Fruit fly (Drosophila melanogaster) whole organism, embryonic: ENCODE data around the gene Syx16.
A peak's percentile ranks its signal among the peaks of the same experiment; 100 is the strongest.

Experiments used
- Ada2b ChIP-seq: fragments of 200-800 bp; sonication (Bioruptor generic); IDR thresholded peaks from 2 replicates; pipeline ENCODE4 v1.3.6; 2022; ENCODE audit warnings: missing biosample characterization, missing genetic modification characterization
- Aef1 ChIP-seq: fragments of 200-800 bp; sonication (Bioruptor generic); IDR thresholded peaks from 3 replicates; pipeline ENCODE4 v1.3.6; 2022; ENCODE audit warnings: missing biosample characterization, missing genetic modification characterization
- Awh ChIP-seq: fragments of 200-800 bp; sonication (Bioruptor generic); IDR thresholded peaks from 2 replicates; pipeline ENCODE4, ENCODE4 v1.3.6; 2022; ENCODE audit warnings: missing biosample characterization, missing genetic modification characterization
- CG10321 ChIP-seq: fragments of 200-800 bp; sonication (Bioruptor generic); IDR thresholded peaks from 2 replicates; pipeline ENCODE4 v1.3.6; 2022; ENCODE audit warnings: missing biosample characterization, missing genetic modification characterization
- CG11398 ChIP-seq: fragments of 200-800 bp; sonication (Bioruptor generic); optimal IDR thresholded peaks from 2 replicates; lab custom pipeline; 2016; ENCODE audit warnings: missing biosample characterization, missing genetic modification characterization
- CG11695 ChIP-seq: fragments of 200-800 bp; sonication (Bioruptor generic); IDR thresholded peaks from 3 replicates; pipeline ENCODE4 v1.3.6; 2022; ENCODE audit warnings: missing biosample characterization, missing genetic modification characterization
- CG11723 ChIP-seq: fragments of 200-800 bp; sonication (Bioruptor generic); optimal IDR thresholded peaks from 2 replicates; lab custom pipeline; 2017; ENCODE audit warnings: missing biosample characterization, mild to moderate bottlenecking, missing genetic modification characterization
- CG12219 ChIP-seq: fragments of 200-800 bp; sonication (Bioruptor generic); optimal IDR thresholded peaks from 3 replicates; lab custom pipeline; 2018; ENCODE audit warnings: missing biosample characterization, mild to moderate bottlenecking, missing genetic modification characterization
- CG1233 ChIP-seq: fragments of 200-800 bp; sonication (Bioruptor generic); optimal IDR thresholded peaks from 4 replicates; lab custom pipeline; 2018; ENCODE audit warnings: missing biosample characterization, mild to moderate bottlenecking, missing genetic modification characterization
- CG13123 ChIP-seq: fragments of 200-800 bp; sonication (Bioruptor generic); optimal IDR thresholded peaks from 2 replicates; lab custom pipeline; 2016; ENCODE audit warnings: missing biosample characterization, missing genetic modification characterization
- CG13287 ChIP-seq: fragments of 200-800 bp; sonication (Bioruptor generic); IDR thresholded peaks from 2 replicates; pipeline ENCODE4 v1.3.6; 2022; ENCODE audit warnings: missing biosample characterization, missing genetic modification characterization; ENCODE audit not compliant: partially characterized antibody
- CG13296 ChIP-seq: fragments of 200-800 bp; sonication (Bioruptor generic); optimal IDR thresholded peaks from 3 replicates; lab custom pipeline; 2018; ENCODE audit warnings: missing biosample characterization, mild to moderate bottlenecking, missing genetic modification characterization
- CG13624 ChIP-seq: fragments of 200-800 bp; sonication (Bioruptor generic); optimal IDR thresholded peaks from 2 replicates; lab custom pipeline; 2016; ENCODE audit warnings: missing biosample characterization, missing genetic modification characterization
- CG15073 ChIP-seq: fragments of 200-800 bp; sonication (Bioruptor generic); optimal IDR thresholded peaks from 2 replicates; lab custom pipeline; 2016; ENCODE audit warnings: missing biosample characterization, missing genetic modification characterization
- CG1603 ChIP-seq: fragments of 200-800 bp; sonication (Bioruptor generic); optimal IDR thresholded peaks from 2 replicates; lab custom pipeline; 2019; ENCODE audit warnings: missing biosample characterization, mild to moderate bottlenecking, missing genetic modification characterization, moderate library complexity
- CG17186 ChIP-seq: fragments of 200-800 bp; sonication (Bioruptor generic); optimal IDR thresholded peaks from 3 replicates; lab custom pipeline; 2017; ENCODE audit warnings: missing biosample characterization, missing genetic modification reagents, missing genetic modification characterization
- CG30431 ChIP-seq: fragments of 200-800 bp; sonication (Bioruptor generic); optimal IDR thresholded peaks from 2 replicates; lab custom pipeline; 2017; ENCODE audit warnings: missing biosample characterization, missing genetic modification characterization
- CG32532 ChIP-seq: fragments of 200-800 bp; sonication (Bioruptor generic); IDR thresholded peaks from 2 replicates; pipeline ENCODE4 v1.3.6; 2022; ENCODE audit warnings: missing biosample characterization, missing genetic modification characterization
- CG33557 ChIP-seq: fragments of 200-800 bp; sonication (Bioruptor generic); optimal IDR thresholded peaks from 2 replicates; lab custom pipeline; 2019; ENCODE audit warnings: missing biosample characterization, mild to moderate bottlenecking, missing genetic modification characterization, moderate library complexity
- CG43689 ChIP-seq: fragments of 200-800 bp; sonication (Bioruptor generic); IDR thresholded peaks from 2 replicates; pipeline ENCODE4 v1.3.6; 2022; ENCODE audit warnings: missing biosample characterization, missing genetic modification characterization
- CG6272 ChIP-seq: fragments of 200-800 bp; sonication (Bioruptor generic); IDR thresholded peaks from 2 replicates; pipeline ENCODE4 v1.3.6; 2022; ENCODE audit warnings: missing biosample characterization, missing genetic modification characterization
- CG8944 ChIP-seq: fragments of 200-800 bp; sonication (Bioruptor generic); optimal IDR thresholded peaks from 3 replicates; lab custom pipeline; 2016; ENCODE audit warnings: missing biosample characterization, missing genetic modification characterization
- CG9437 ChIP-seq: fragments of 200-800 bp; sonication (Bioruptor generic); optimal IDR thresholded peaks from 2 replicates; lab custom pipeline; 2018; ENCODE audit warnings: missing biosample characterization, mild to moderate bottlenecking, missing genetic modification characterization
- CG9817 ChIP-seq: fragments of 200-800 bp; sonication (Bioruptor generic); optimal IDR thresholded peaks from 2 replicates; lab custom pipeline; 2018; ENCODE audit warnings: missing biosample characterization, mild to moderate bottlenecking, missing genetic modification characterization, moderate library complexity
- CrebB ChIP-seq: fragments of 200-800 bp; sonication (Bioruptor generic); optimal IDR thresholded peaks from 3 replicates; lab custom pipeline; 2018; ENCODE audit warnings: missing biosample characterization, mild to moderate bottlenecking, missing genetic modification characterization
- D19B ChIP-seq: fragments of 200-800 bp; sonication (Bioruptor generic); optimal IDR thresholded peaks from 2 replicates; lab custom pipeline; 2017; ENCODE audit warnings: missing biosample characterization, mild to moderate bottlenecking, missing genetic modification characterization
- HLHmδ ChIP-seq: fragments of 200-800 bp; sonication (Bioruptor generic); optimal IDR thresholded peaks from 2 replicates; lab custom pipeline; 2018; ENCODE audit warnings: missing biosample characterization, mild to moderate bottlenecking, missing genetic modification characterization, moderate library complexity
- Hr51 ChIP-seq, 2 experiments: fragments of 200-800 bp; sonication (Bioruptor generic); optimal IDR thresholded peaks; 2 replicates in 1 of 2; 3 replicates in 1 of 2; lab custom pipeline; 2016 to 2018; ENCODE audit warnings: missing biosample characterization in 2 of 2, missing genetic modification characterization in 2 of 2, mild to moderate bottlenecking in 1 of 2, moderate library complexity in 1 of 2
- Optix ChIP-seq: fragments of 200-800 bp; sonication (Bioruptor generic); IDR thresholded peaks from 3 replicates; pipeline ENCODE4 v1.3.6; 2022; ENCODE audit warnings: missing biosample characterization, missing genetic modification characterization
- Ravus ChIP-seq: fragments of 200-800 bp; sonication (Bioruptor generic); IDR thresholded peaks from 2 replicates; pipeline ENCODE4 v1.3.6; 2022; ENCODE audit warnings: missing biosample characterization, missing genetic modification characterization
- Sox100B ChIP-seq: fragments of 200-800 bp; sonication (Bioruptor generic); optimal IDR thresholded peaks from 3 replicates; lab custom pipeline; 2018; ENCODE audit warnings: missing biosample characterization, mild to moderate bottlenecking, missing genetic modification characterization
- YL-1 ChIP-seq: fragments of 200-800 bp; sonication (Bioruptor generic); optimal IDR thresholded peaks from 3 replicates; lab custom pipeline; 2017; ENCODE audit warnings: missing biosample characterization, mild to moderate bottlenecking, missing genetic modification characterization
- ab ChIP-seq: fragments of 200-800 bp; sonication (Bioruptor generic); optimal IDR thresholded peaks from 2 replicates; lab custom pipeline; 2016; ENCODE audit warnings: missing biosample characterization, missing genetic modification characterization
- ac ChIP-seq: fragments of 200-800 bp; sonication (Bioruptor generic); optimal IDR thresholded peaks from 3 replicates; lab custom pipeline; 2017; ENCODE audit warnings: missing biosample characterization, mild to moderate bottlenecking, missing genetic modification characterization
- cato ChIP-seq: fragments of 200-800 bp; sonication (Bioruptor generic); optimal IDR thresholded peaks from 2 replicates; lab custom pipeline; 2016; ENCODE audit warnings: missing biosample characterization, missing genetic modification characterization, borderline replicate concordance
- croc ChIP-seq: fragments of 200-800 bp; sonication (Bioruptor generic); conservative IDR thresholded peaks from 3 replicates; pipeline ENCODE4 v1.3.6; 2022; ENCODE audit warnings: missing biosample characterization, missing genetic modification characterization
- ems ChIP-seq: fragments of 200-800 bp; sonication (Bioruptor generic); optimal IDR thresholded peaks from 3 replicates; lab custom pipeline; 2016; ENCODE audit warnings: missing biosample characterization, missing genetic modification characterization
- hbn ChIP-seq: fragments of 200-800 bp; sonication (Bioruptor generic); IDR thresholded peaks from 2 replicates; pipeline ENCODE4 v1.3.6; 2022; ENCODE audit warnings: missing biosample characterization, missing genetic modification characterization; ENCODE audit not compliant: partially characterized antibody
- lilli ChIP-seq: fragments of 200-800 bp; sonication (Bioruptor generic); optimal IDR thresholded peaks from 3 replicates; lab custom pipeline; 2016; ENCODE audit warnings: missing biosample characterization, missing genetic modification characterization
- maf-S ChIP-seq: fragments of 200-800 bp; sonication (Bioruptor generic); optimal IDR thresholded peaks from 2 replicates; lab custom pipeline; 2016; ENCODE audit warnings: missing biosample characterization, missing genetic modification characterization
- nmo ChIP-seq: fragments of 200-800 bp; sonication (Bioruptor generic); optimal IDR thresholded peaks from 2 replicates; lab custom pipeline; 2018; ENCODE audit warnings: missing biosample characterization, mild to moderate bottlenecking, missing genetic modification characterization, moderate library complexity
- otp ChIP-seq: fragments of 200-800 bp; sonication (Bioruptor generic); IDR thresholded peaks from 3 replicates; pipeline ENCODE4, ENCODE4 v1.3.6; 2022; ENCODE audit warnings: missing biosample characterization, missing genetic modification characterization
- sob ChIP-seq: fragments of 200-800 bp; sonication (Bioruptor generic); IDR thresholded peaks from 2 replicates; pipeline ENCODE4 v1.3.6; 2022; ENCODE audit warnings: missing biosample characterization, missing genetic modification characterization
- stwl ChIP-seq: fragments of 200-800 bp; sonication (Bioruptor generic); optimal IDR thresholded peaks from 3 replicates; lab custom pipeline; 2018; ENCODE audit warnings: missing biosample characterization, mild to moderate bottlenecking, missing genetic modification characterization, moderate library complexity
- sug ChIP-seq: fragments of 200-800 bp; optimal IDR thresholded peaks from 2 replicates; lab custom pipeline; 2019; ENCODE audit warnings: missing biosample characterization, mild to moderate bottlenecking, missing genetic modification characterization, moderate library complexity
- tup ChIP-seq: fragments of 200-800 bp; sonication (Bioruptor generic); optimal IDR thresholded peaks from 2 replicates; lab custom pipeline; 2016; ENCODE audit warnings: missing biosample characterization, mild to moderate bottlenecking, missing genetic modification characterization, moderate library complexity
- twi ChIP-seq: fragments of 200-800 bp; optimal IDR thresholded peaks from 2 replicates; lab custom pipeline; 2019; ENCODE audit warnings: missing biosample characterization, mild to moderate bottlenecking, missing genetic modification characterization, moderate library complexity
- unc-4 ChIP-seq: fragments of 200-800 bp; sonication (Bioruptor generic); IDR thresholded peaks from 2 replicates; pipeline ENCODE4 v1.3.6; 2022; ENCODE audit warnings: missing biosample characterization, missing genetic modification characterization; ENCODE audit not compliant: partially characterized antibody
- z ChIP-seq: fragments of 200-800 bp; sonication (Bioruptor generic); IDR thresholded peaks from 3 replicates; pipeline ENCODE4 v1.3.6; 2022; ENCODE audit warnings: missing biosample characterization, missing genetic modification characterization

Syx16 gene

dm6 chrX:20429482-20430204 is 36.1 kb upstream of the Syx16 start, which contains the start of the genes CG11710 and mal (continued):
- peak; percentile 47 for TF ChIP-seq cato
- TF ChIP-seq Ada2b (GFP tag; lab: Robert Waterston, UW): peak; percentile 73
- peak; percentile 75 for TF ChIP-seq lilli (GFP tag; lab: Kevin White, UChicago)
- peak; percentile 78 for TF ChIP-seq CG32532 (GFP tag; lab: Robert Waterston, UW)
- TF ChIP-seq nmo (GFP tag; lab: Kevin White, UChicago): peak; percentile 91
- TF ChIP-seq CG8944 (GFP tag; lab: Kevin White, UChicago): peak; percentile 46
- no peak for TF ChIP-seq HLHmδ (GFP tag; lab: Kevin White, UChicago)
- TF ChIP-seq Optix: peak; percentile 68; the same call in 2 of the 3 replicates
- no peak for TF ChIP-seq CG30431 (GFP tag; lab: Kevin White, UChicago)
- TF ChIP-seq CG13296: peak; percentile 86

- TF ChIP-seq sug: no peak
- no peak for TF ChIP-seq CG17186 (GFP tag; lab: Kevin White, UChicago)
- TF ChIP-seq hbn (GFP tag; lab: Robert Waterston, UW): peak; percentile 24; the same call in 1 of the 2 replicates
- TF ChIP-seq CG13624 (GFP tag; lab: Kevin White, UChicago): no peak
- no peak for TF ChIP-seq ac (GFP tag; lab: Kevin White, UChicago)
- no peak for TF ChIP-seq CG11398 (GFP tag; lab: Kevin White, UChicago)
- TF ChIP-seq CG15073 (GFP tag; lab: Kevin White, UChicago): no peak
- TF ChIP-seq ab (GFP tag; lab: Kevin White, UChicago): no peak
- TF ChIP-seq maf-S (GFP tag; lab: Kevin White, UChicago): no peak
- TF ChIP-seq CrebB: no peak
- TF ChIP-seq unc-4: peak; percentile 42; the same call in 1 of the 2 replicates
- TF ChIP-seq sob: no peak
- TF ChIP-seq twi (tag; lab: Kevin White, UChicago): no peak
- no peak for TF ChIP-seq CG1233 (GFP tag; lab: Kevin White, UChicago)
- TF ChIP-seq Ravus (GFP tag; lab: Robert Waterston, UW): no peak
- no peak for TF ChIP-seq Aef1 (GFP tag; lab: Robert Waterston, UW)
- TF ChIP-seq CG13123 (GFP tag; lab: Kevin White, UChicago): no peak
- TF ChIP-seq D19B (GFP tag; lab: Kevin White, UChicago): no peak
- no peak for TF ChIP-seq Optix
- TF ChIP-seq CG12219 (GFP tag; lab: Kevin White, UChicago): no peak
- no peak for TF ChIP-seq Hr51 (GFP tag; optimal IDR thresholded peaks at IDR 0.05; lab: Kevin White, UChicago)
- TF ChIP-seq CG11723: no peak
- TF ChIP-seq CG9437 (GFP tag; lab: Kevin White, UChicago): no peak
- no peak for TF ChIP-seq CG1603 (tag; lab: Kevin White, UChicago)
- no peak for TF ChIP-seq CG33557 (GFP tag; lab: Kevin White, UChicago)
- TF ChIP-seq Sox100B: no peak
- no peak for TF ChIP-seq CG6272 (GFP tag; lab: Robert Waterston, UW)
- TF ChIP-seq CG43689: no peak
- no peak for TF ChIP-seq tup (GFP tag; lab: Kevin White, UChicago)
- no peak for TF ChIP-seq z
- TF ChIP-seq stwl (tag; lab: Kevin White, UChicago): peak; percentile 38
- no peak for TF ChIP-seq CG11695 (GFP tag; lab: Robert Waterston, UW)
- no peak for TF ChIP-seq ems
- no peak for TF ChIP-seq otp (GFP tag; lab: Robert Waterston, UW)
- no peak for TF ChIP-seq YL-1 (GFP tag; lab: Kevin White, UChicago)
- TF ChIP-seq croc: no peak
- TF ChIP-seq CG10321 (GFP tag; lab: Robert Waterston, UW): no peak
- TF ChIP-seq CG13287 (GFP tag; lab: Robert Waterston, UW): peak; percentile 78
- TF ChIP-seq Awh (GFP tag; lab: Robert Waterston, UW): no peak
- TF ChIP-seq CG9817: no peak
Observed at dm6 chrX:20426818-20427217, 33.3 kb upstream of the Syx16 start, which contains the start of gene CG15456. TSS of gene CG15456 (minus strand) at chrX:20427042.
